Worm (Caenorhabditis elegans) whole organism, L4 larva: Measurements from ENCODE around the gene obr-1.

Source experiments
- F26F4.8 ChIP-seq: fragments of 200-800 bp; sonication (Bioruptor generic); conservative IDR thresholded peaks from 2 replicates; pipeline ENCODE4 v1.3.6; 2022; ENCODE audit warnings: missing genetic modification characterization, missing compliant biosample characterization
- F44E2.7 ChIP-seq: fragments of 200-800 bp; sonication (Bioruptor generic); IDR thresholded peaks from 2 replicates; pipeline ENCODE4 v2.1.2; 2022; ENCODE audit warnings: missing genetic modification characterization, missing compliant biosample characterization
- R02D3.7 ChIP-seq: fragments of 150-350 bp; sonication (generic microtip); optimal IDR thresholded peaks from 3 replicates; lab custom pipeline; 2014; ENCODE audit warnings: missing biosample characterization, missing genetic modification characterization
- T20F7.1 ChIP-seq: fragments of 200-800 bp; sonication (Bioruptor generic); optimal IDR thresholded peaks from 2 replicates; lab custom pipeline; 2018; ENCODE audit warnings: mild to moderate bottlenecking, missing genetic modification characterization, missing compliant biosample characterization
- Y105C5A.15 ChIP-seq: fragments of 200-800 bp; sonication (Bioruptor generic); IDR thresholded peaks from 2 replicates; pipeline ENCODE4 v1.3.6; 2022; ENCODE audit warnings: missing genetic modification characterization, missing compliant biosample characterization
- Y48G9A.11 ChIP-seq: fragments of 200-800 bp; sonication (Bioruptor generic); IDR thresholded peaks from 2 replicates; pipeline ENCODE4 v1.3.6; 2022; ENCODE audit warnings: missing genetic modification reagents, missing genetic modification characterization, missing compliant biosample characterization
- Y5F2A.4 ChIP-seq: fragments of 200-800 bp; sonication (Bioruptor generic); optimal IDR thresholded peaks from 2 replicates; lab custom pipeline; 2018; ENCODE audit warnings: mild to moderate bottlenecking, missing genetic modification characterization, missing compliant biosample characterization
- aha-1 ChIP-seq: fragments of 150-350 bp; peaks from one replicate; lab custom pipeline; 2014; ENCODE audit warnings: missing biosample characterization, missing genetic modification characterization
- ama-1 ChIP-seq: fragments of 150-350 bp; optimal IDR thresholded peaks from 2 replicates; lab custom pipeline; 2014; ENCODE audit warnings: inconsistent platforms, mixed read lengths
- arid-1 ChIP-seq: fragments of 200-800 bp; sonication (Bioruptor generic); conservative IDR thresholded peaks from 2 replicates; pipeline ENCODE4 v1.3.6; 2022; ENCODE audit warnings: missing genetic modification reagents, missing genetic modification characterization, missing compliant biosample characterization
- ceh-82 ChIP-seq: sonication (generic microtip); optimal IDR thresholded peaks from 2 replicates; lab custom pipeline; 2017; ENCODE audit warnings: missing biosample characterization, missing genetic modification characterization
- ctbp-1 ChIP-seq: fragments of 200-800 bp; sonication (Bioruptor generic); IDR thresholded peaks from 2 replicates; pipeline ENCODE4 v1.3.6; 2022; ENCODE audit warnings: missing genetic modification reagents, missing genetic modification characterization, missing compliant biosample characterization
- daf-12 ChIP-seq: fragments of 150-350 bp; optimal IDR thresholded peaks from 2 replicates; lab custom pipeline; 2014; ENCODE audit warnings: missing biosample characterization, missing genetic modification reagents, missing genetic modification characterization
- daf-16 ChIP-seq, 3 experiments: sonication (generic microtip); optimal IDR thresholded peaks; 2 replicates each; lab custom pipeline; 2016 to 2017; ENCODE audit warnings: missing genetic modification characterization in 3 of 3, missing genetic modification reagents in 3 of 3, mild to moderate bottlenecking in 2 of 3, missing compliant biosample characterization in 2 of 3, missing biosample characterization in 1 of 3, moderate library complexity in 1 of 3
- daf-8 ChIP-seq: fragments of 200-800 bp; sonication (Bioruptor generic); IDR thresholded peaks from 2 replicates; pipeline ENCODE4 v1.3.6; 2022; ENCODE audit warnings: missing genetic modification characterization, missing compliant biosample characterization
- dmd-6 ChIP-seq: fragments of 200-800 bp; sonication (Bioruptor generic); IDR thresholded peaks from 2 replicates; pipeline ENCODE4 v1.3.6; 2022; ENCODE audit warnings: missing genetic modification reagents, missing genetic modification characterization, missing compliant biosample characterization
- dpl-1 ChIP-seq: fragments of 150-350 bp; optimal IDR thresholded peaks from 2 replicates; lab custom pipeline; 2014; ENCODE audit warnings: missing biosample characterization, missing genetic modification reagents, missing genetic modification characterization
- duxl-1 ChIP-seq: sonication (generic microtip); optimal IDR thresholded peaks from 2 replicates; lab custom pipeline; 2016; ENCODE audit warnings: mild to moderate bottlenecking, missing genetic modification characterization, moderate library complexity, missing compliant biosample characterization; ENCODE audit not compliant: poor library complexity
- dve-1 ChIP-seq: sonication (generic microtip); optimal IDR thresholded peaks from 2 replicates; lab custom pipeline; 2017; ENCODE audit warnings: antibody characterized with exemption, mild to moderate bottlenecking, missing genetic modification characterization, missing compliant biosample characterization; ENCODE audit not compliant: insufficient read depth
- fos-1 ChIP-seq: fragments of 150-350 bp; optimal IDR thresholded peaks from 2 replicates; lab custom pipeline; 2014; ENCODE audit warnings: missing biosample characterization, missing genetic modification characterization
- hlh-11 ChIP-seq: fragments of 200-800 bp; sonication (Bioruptor generic); optimal IDR thresholded peaks from 2 replicates; lab custom pipeline; 2018; ENCODE audit warnings: mild to moderate bottlenecking, missing genetic modification characterization, missing compliant biosample characterization
- hlh-30 ChIP-seq: sonication (generic microtip); optimal IDR thresholded peaks from 2 replicates; lab custom pipeline; 2017; ENCODE audit warnings: antibody characterized with exemption, mild to moderate bottlenecking, missing genetic modification characterization, missing compliant biosample characterization; ENCODE audit not compliant: insufficient read depth
- lim-7 ChIP-seq: fragments of 200-800 bp; sonication (Bioruptor generic); IDR thresholded peaks from 2 replicates; pipeline ENCODE4 v1.3.6; 2022; ENCODE audit warnings: missing genetic modification characterization, missing compliant biosample characterization
- lin-1 ChIP-seq: fragments of 200-800 bp; sonication (Bioruptor generic); IDR thresholded peaks from 2 replicates; pipeline ENCODE4 v1.3.6; 2022; ENCODE audit warnings: missing genetic modification reagents, missing genetic modification characterization, missing compliant biosample characterization
- lin-13 ChIP-seq: fragments of 150-350 bp; optimal IDR thresholded peaks from 2 replicates; lab custom pipeline; 2014; ENCODE audit warnings: missing biosample characterization, missing genetic modification reagents, missing genetic modification characterization
- lin-38 ChIP-seq: fragments of 200-800 bp; sonication (Bioruptor generic); IDR thresholded peaks from 2 replicates; pipeline ENCODE4 v1.3.6; 2022; ENCODE audit warnings: missing genetic modification reagents, missing genetic modification characterization, missing compliant biosample characterization
- madf-5 ChIP-seq, 2 experiments: fragments of 200-800 bp; sonication (Bioruptor generic); IDR thresholded peaks; 2 replicates each; pipeline ENCODE4 v1.3.6; 2022; ENCODE audit warnings: missing compliant biosample characterization in 2 of 2, missing genetic modification characterization in 2 of 2
- mep-1 ChIP-seq: fragments of 150-350 bp; sonication (generic microtip); optimal IDR thresholded peaks from 3 replicates; lab custom pipeline; 2014; ENCODE audit warnings: missing biosample characterization, missing genetic modification characterization
- mes-2 ChIP-seq: sonication (generic microtip); optimal IDR thresholded peaks from 2 replicates; lab custom pipeline; 2016; ENCODE audit warnings: missing genotype, mild to moderate bottlenecking, missing genetic modification characterization, missing compliant biosample characterization; ENCODE audit not compliant: poor library complexity, severe bottlenecking
- nhr-237 ChIP-seq: sonication (generic microtip); optimal IDR thresholded peaks from 2 replicates; lab custom pipeline; 2017; ENCODE audit warnings: missing biosample characterization, missing genetic modification characterization
- nhr-28 ChIP-seq: fragments of 150-350 bp; optimal IDR thresholded peaks from 2 replicates; lab custom pipeline; 2014; ENCODE audit warnings: missing biosample characterization, missing genetic modification characterization
- nhr-41 ChIP-seq: fragments of 200-800 bp; sonication (Bioruptor generic); IDR thresholded peaks from 2 replicates; pipeline ENCODE4 v1.3.6; 2022; ENCODE audit warnings: missing genetic modification reagents, missing genetic modification characterization, missing compliant biosample characterization
- pha-4 ChIP-seq, 2 experiments: fragments of 150-350 bp in 1 of 2; fragments of 200-800 bp in 1 of 2; sonication (Bioruptor generic) in 1 of 2; IDR thresholded peaks in 1 of 2; optimal IDR thresholded peaks in 1 of 2; 2 replicates each; pipeline versions ENCODE4 v1.3.6 to Lab custom; 2014 to 2022; ENCODE audit warnings: missing genetic modification characterization in 2 of 2, missing genetic modification reagents in 2 of 2, missing biosample characterization in 1 of 2, missing compliant biosample characterization in 1 of 2
- set-16 ChIP-seq: fragments of 200-800 bp; sonication (Bioruptor generic); IDR thresholded peaks from 2 replicates; pipeline ENCODE4 v1.3.6; 2022; ENCODE audit warnings: missing genetic modification reagents, missing genetic modification characterization, missing compliant biosample characterization
- spr-3 ChIP-seq: fragments of 200-800 bp; sonication (Bioruptor generic); optimal IDR thresholded peaks from 2 replicates; lab custom pipeline; 2018; ENCODE audit warnings: mild to moderate bottlenecking, missing genetic modification characterization, missing compliant biosample characterization
- unc-130 ChIP-seq: sonication (generic microtip); optimal IDR thresholded peaks from 2 replicates; lab custom pipeline; 2016; ENCODE audit warnings: missing genetic modification reagents, missing genetic modification characterization, missing compliant biosample characterization
- unc-62 ChIP-seq, 3 experiments: fragments of 150-350 bp in 1 of 3; sonication (generic microtip); optimal IDR thresholded peaks in 2 of 3; peaks in 1 of 3; 1 replicate in 1 of 3; 2 replicates in 2 of 3; lab custom pipeline; 2014 to 2017; ENCODE audit warnings: missing biosample characterization in 3 of 3, missing genetic modification characterization in 3 of 3, missing genetic modification reagents in 3 of 3, missing genotype in 1 of 3
- vab-7 ChIP-seq: fragments of 200-800 bp; sonication (Bioruptor generic); IDR thresholded peaks from 2 replicates; pipeline ENCODE4 v1.3.6; 2022; ENCODE audit warnings: missing genetic modification reagents, missing genetic modification characterization, missing compliant biosample characterization

The obr-1 gene

ce11 chrIII:11255072-11255471 is 15.6 kb downstream of the obr-1 start:
- peak; percentile 27 for TF ChIP-seq mep-1 (tag; lab: Kevin White, UChicago)
- no peak for TF ChIP-seq daf-12 (tag; lab: Kevin White, UChicago)
- 0 out of 2 replicates have a peak, but pooled peaks have one; percentile 11 for TF ChIP-seq dmd-6 (GFP tag; lab: Robert Waterston, UW)
- TF ChIP-seq nhr-28 (tag; lab: Kevin White, UChicago) = peak; percentile 12
- peak; percentile 58 for TF ChIP-seq hlh-30 (tag; lab: Kevin White, UChicago)
- peak; percentile 22 for TF ChIP-seq dve-1 (tag; lab: Kevin White, UChicago)
- TF ChIP-seq T20F7.1 (GFP tag; lab: Kevin White, UChicago) = peak; percentile 8
- no peak for TF ChIP-seq set-16 (GFP tag; lab: Robert Waterston, UW)
- TF ChIP-seq aha-1 (tag; lab: Kevin White, UChicago) = peak; percentile 17
- peak in 1 of 2 experiments; percentile 21 for TF ChIP-seq unc-62 (GFP tag; optimal IDR thresholded peaks at IDR 0.05 in 1 of 2; lab: Kevin White, UChicago)
- no peak for TF ChIP-seq unc-62 (tag; optimal IDR thresholded peaks at IDR 0.05; lab: Kevin White, UChicago)

- TF ChIP-seq lin-38 (GFP tag; lab: Robert Waterston, UW) (peak; percentile 49), unc-62 (GFP tag; optimal IDR thresholded peaks at IDR 0.05 in 1 of 2; lab: Kevin White, UChicago) (no peak), unc-62 (tag; optimal IDR thresholded peaks at IDR 0.05; lab: Kevin White, UChicago) (no peak), fos-1 (tag; lab: Kevin White, UChicago) (no peak), mep-1 (tag; lab: Kevin White, UChicago) (peak; percentile 33), mes-2 (tag; lab: Kevin White, UChicago) (peak; percentile 22), hlh-11 (tag; lab: Kevin White, UChicago) (no peak), pha-4 (GFP tag; IDR thresholded peaks at IDR 0.05; lab: Robert Waterston, UW) (peak; percentile 26; the same call in 1 of the 2 replicates), pha-4 (tag; optimal IDR thresholded peaks at IDR 0.05; lab: Kevin White, UChicago) (no peak), lim-7 (GFP tag; lab: Robert Waterston, UW) (0 out of 2 replicates have a peak, but pooled peaks have one; percentile 56), Y48G9A.11 (peak; percentile 34; the same call in 1 of the 2 replicates), ctbp-1 (GFP tag; lab: Robert Waterston, UW) (0 out of 2 replicates have a peak, but pooled peaks have one; percentile 26), vab-7 (GFP tag; lab: Robert Waterston, UW) (0 out of 2 replicates have a peak, but pooled peaks have one; percentile 25), Y105C5A.15 (GFP tag; lab: Robert Waterston, UW) (0 out of 2 replicates have a peak, but pooled peaks have one; percentile 2)
Measured at ce11 chrIII:11251718-11252441, 18.8 kb downstream of the obr-1 start, which contains the start of gene Y47D3A.32. Y47D3A.32 (plus strand) TSS chrIII:11252391.

- TF ChIP-seq aha-1 (tag; lab: Kevin White, UChicago) (peak; percentile 66), unc-130 (GFP tag; lab: Kevin White, UChicago) (no peak), Y5F2A.4 (GFP tag; lab: Kevin White, UChicago) (no peak), unc-62 (GFP tag; optimal IDR thresholded peaks at IDR 0.05 in 1 of 2; lab: Kevin White, UChicago) (peak in 1 of 2 experiments; percentile 76), unc-62 (tag; optimal IDR thresholded peaks at IDR 0.05; lab: Kevin White, UChicago) (no peak), lin-1 (GFP tag; lab: Robert Waterston, UW) (no peak)
Measured at ce11 chrIII:11248897-11249296, 21.8 kb downstream of the obr-1 start.

ce11 chrIII:11246588-11246987 is 24.1 kb downstream of the obr-1 start:
- TF ChIP-seq lin-13 (GFP tag; lab: Kevin White, UChicago) (no peak), madf-5 (GFP tag; IDR thresholded peaks at IDR 0.05; lab: Robert Waterston, UW) (0 out of 4 replicates have a peak, but pooled peaks of 1 of the 2 experiments have one; percentile 33), R02D3.7 (no peak), daf-8 (no peak), F44E2.7 (GFP tag; lab: Robert Waterston, UW) (no peak), fos-1 (tag; lab: Kevin White, UChicago) (no peak), spr-3 (GFP tag; lab: Kevin White, UChicago) (no peak), hlh-11 (tag; lab: Kevin White, UChicago) (no peak), nhr-41 (GFP tag; lab: Robert Waterston, UW) (no peak), T20F7.1 (GFP tag; lab: Kevin White, UChicago) (no peak), lin-1 (GFP tag; lab: Robert Waterston, UW) (no peak), mes-2 (tag; lab: Kevin White, UChicago) (peak; percentile 19), arid-1 (GFP tag; lab: Robert Waterston, UW) (no peak; the same call in 1 of the 2 replicates), dpl-1 (no peak), dmd-6 (GFP tag; lab: Robert Waterston, UW) (no peak), duxl-1 (no peak), nhr-28 (tag; lab: Kevin White, UChicago) (no peak), aha-1 (tag; lab: Kevin White, UChicago) (peak; percentile 57), ama-1 (lab: Kevin White, UChicago) (peak; percentile 49), daf-16 (GFP tag; optimal IDR thresholded peaks at IDR 0.05; lab: Kevin White, UChicago) (no peak), daf-16 (tag; optimal IDR thresholded peaks at IDR 0.05; lab: Kevin White, UChicago) (peak; percentile 2), ceh-82 (tag; lab: Kevin White, UChicago) (no peak), nhr-237 (tag; lab: Kevin White, UChicago) (no peak), F26F4.8 (GFP tag; lab: Robert Waterston, UW) (no peak)
